Fruit fly (Drosophila melanogaster) whole organism, embryonic: ENCODE measurements around the gene Eo.

ENCODE experiments used
- Adf1 ChIP-seq: fragments of 200-800 bp; sonication (Bioruptor generic); IDR thresholded peaks from 2 replicates; pipeline ENCODE4 v1.3.6; 2022; ENCODE audit warnings: missing biosample characterization, missing genetic modification characterization
- CG10147 ChIP-seq: fragments of 200-800 bp; sonication (Bioruptor generic); optimal IDR thresholded peaks from 2 replicates; lab custom pipeline; 2019; ENCODE audit warnings: missing biosample characterization, mild to moderate bottlenecking, missing genetic modification characterization, moderate library complexity
- CG10274 ChIP-seq: fragments of 200-800 bp; sonication (Bioruptor generic); optimal IDR thresholded peaks from 3 replicates; lab custom pipeline; 2017; ENCODE audit warnings: missing biosample characterization, mild to moderate bottlenecking, missing genetic modification characterization
- CG10654 ChIP-seq: fragments of 200-800 bp; sonication (Bioruptor generic); optimal IDR thresholded peaks from 2 replicates; lab custom pipeline; 2016; ENCODE audit warnings: missing biosample characterization, missing genetic modification characterization
- CG13894 ChIP-seq: fragments of 200-800 bp; sonication (Bioruptor generic); optimal IDR thresholded peaks from 3 replicates; lab custom pipeline; 2018; ENCODE audit warnings: missing biosample characterization, mild to moderate bottlenecking, missing genetic modification characterization, moderate library complexity
- CG14050 ChIP-seq: fragments of 200-800 bp; sonication (Bioruptor generic); IDR thresholded peaks from 3 replicates; pipeline ENCODE4 v1.3.6; 2022; ENCODE audit warnings: missing biosample characterization, missing genetic modification characterization
- CG14667 ChIP-seq: fragments of 200-800 bp; sonication (Bioruptor generic); IDR thresholded peaks from 2 replicates; pipeline ENCODE4 v1.3.6; 2022; ENCODE audit warnings: missing biosample characterization, missing genetic modification characterization
- CG1529 ChIP-seq: fragments of 200-800 bp; sonication (Bioruptor generic); optimal IDR thresholded peaks from 3 replicates; lab custom pipeline; 2018; ENCODE audit warnings: missing biosample characterization, missing genetic modification characterization
- CG15696 ChIP-seq: fragments of 200-800 bp; sonication (Bioruptor generic); optimal IDR thresholded peaks from 2 replicates; lab custom pipeline; 2019; ENCODE audit warnings: missing biosample characterization, mild to moderate bottlenecking, missing genetic modification characterization, moderate library complexity
- CG1602 ChIP-seq: fragments of 200-800 bp; sonication (Bioruptor generic); optimal IDR thresholded peaks from 3 replicates; lab custom pipeline; 2016; ENCODE audit warnings: missing biosample characterization, missing genetic modification characterization
- CG17328 ChIP-seq: fragments of 200-800 bp; sonication (Bioruptor generic); IDR thresholded peaks from 2 replicates; pipeline ENCODE4 v1.3.6; 2022; ENCODE audit warnings: missing biosample characterization, missing genetic modification characterization
- CG17361 ChIP-seq: fragments of 200-800 bp; sonication (Bioruptor generic); IDR thresholded peaks from 3 replicates; pipeline ENCODE4 v1.3.6; 2022; ENCODE audit warnings: missing biosample characterization, missing genetic modification characterization
- CG17385 ChIP-seq: fragments of 200-800 bp; sonication (Bioruptor generic); optimal IDR thresholded peaks from 3 replicates; lab custom pipeline; 2018; ENCODE audit warnings: missing biosample characterization, mild to moderate bottlenecking, missing genetic modification characterization
- CG17802 ChIP-seq: fragments of 200-800 bp; sonication (Bioruptor generic); optimal IDR thresholded peaks from 2 replicates; lab custom pipeline; 2018; ENCODE audit warnings: missing biosample characterization, mild to moderate bottlenecking, missing genetic modification characterization, moderate library complexity
- CG1792 ChIP-seq: fragments of 200-800 bp; sonication (Bioruptor generic); optimal IDR thresholded peaks from 2 replicates; lab custom pipeline; 2016; ENCODE audit warnings: missing biosample characterization, missing genetic modification characterization
- CG2199 ChIP-seq: fragments of 200-800 bp; sonication (Bioruptor generic); IDR thresholded peaks from 3 replicates; pipeline ENCODE4 v1.3.6; 2022; ENCODE audit warnings: missing biosample characterization, missing genetic modification characterization
- CG2875 ChIP-seq: fragments of 200-800 bp; sonication (Bioruptor generic); optimal IDR thresholded peaks from 2 replicates; lab custom pipeline; 2017; ENCODE audit warnings: missing biosample characterization, mild to moderate bottlenecking, missing genetic modification characterization, missing genetic modification reagents
- CG2889 ChIP-seq: fragments of 200-800 bp; sonication (Bioruptor generic); IDR thresholded peaks from 3 replicates; pipeline ENCODE4 v1.3.6; 2022; ENCODE audit warnings: missing biosample characterization, missing genetic modification characterization
- CG3065 ChIP-seq: fragments of 200-800 bp; sonication (Bioruptor generic); optimal IDR thresholded peaks from 2 replicates; lab custom pipeline; 2016; ENCODE audit warnings: missing biosample characterization, missing genetic modification characterization
- CG7786 ChIP-seq: fragments of 200-800 bp; sonication (Bioruptor generic); optimal IDR thresholded peaks from 2 replicates; lab custom pipeline; 2016; ENCODE audit warnings: missing biosample characterization, missing genetic modification characterization
- CHES-1-like ChIP-seq: fragments of 200-800 bp; sonication (Bioruptor generic); optimal IDR thresholded peaks from 2 replicates; lab custom pipeline; 2016; ENCODE audit warnings: missing biosample characterization, missing genetic modification characterization
- D ChIP-seq, 2 experiments: fragments of 200-800 bp in 1 of 2; fragments of >200 bp in 1 of 2; sonication (Bioruptor generic) in 1 of 2; optimal IDR thresholded peaks; 2 replicates in 1 of 2; 3 replicates in 1 of 2; lab custom pipeline; 2017; ENCODE audit warnings: mild to moderate bottlenecking in 1 of 2, missing biosample characterization in 1 of 2, missing genetic modification characterization in 1 of 2, missing genetic modification reagents in 1 of 2
- Fer3 ChIP-seq: fragments of 200-800 bp; sonication (Bioruptor generic); optimal IDR thresholded peaks from 2 replicates; lab custom pipeline; 2018; ENCODE audit warnings: missing biosample characterization, mild to moderate bottlenecking, missing genetic modification characterization, moderate library complexity
- GATAe ChIP-seq: fragments of 200-800 bp; sonication (Bioruptor generic); conservative IDR thresholded peaks from 2 replicates; pipeline ENCODE4 v1.3.6; 2022; ENCODE audit warnings: missing biosample characterization, missing genetic modification characterization
- Hand ChIP-seq: fragments of 200-800 bp; sonication (Bioruptor generic); optimal IDR thresholded peaks from 2 replicates; lab custom pipeline; 2017; ENCODE audit warnings: mild to moderate bottlenecking, missing biosample characterization, missing genetic modification reagents, missing genetic modification characterization
- Hmr ChIP-seq: fragments of 200-800 bp; sonication (Bioruptor generic); optimal IDR thresholded peaks from 3 replicates; lab custom pipeline; 2017; ENCODE audit warnings: mild to moderate bottlenecking, missing biosample characterization, missing genetic modification reagents, missing genetic modification characterization
- Hr3 ChIP-seq: fragments of 200-800 bp; sonication (Bioruptor generic); optimal IDR thresholded peaks from 3 replicates; lab custom pipeline; 2016; ENCODE audit warnings: missing biosample characterization, missing genetic modification characterization
- Hr39 ChIP-seq: fragments of >200 bp; optimal IDR thresholded peaks from 2 replicates; lab custom pipeline; 2017
- Hr78 ChIP-seq, 2 experiments: fragments of 200-800 bp in 1 of 2; fragments of >200 bp in 1 of 2; sonication (Bioruptor generic) in 1 of 2; optimal IDR thresholded peaks; 2 replicates each; lab custom pipeline; 2017 to 2019; ENCODE audit warnings: missing biosample characterization in 2 of 2, missing genetic modification characterization in 2 of 2, mild to moderate bottlenecking in 1 of 2, moderate library complexity in 1 of 2
- Jarid2 ChIP-seq: fragments of 200-800 bp; sonication (Bioruptor generic); optimal IDR thresholded peaks from 3 replicates; lab custom pipeline; 2017; ENCODE audit warnings: mild to moderate bottlenecking, missing biosample characterization, missing genetic modification reagents, missing genetic modification characterization
- Taf1 ChIP-seq: fragments of 200-800 bp; sonication (Bioruptor generic); IDR thresholded peaks from 2 replicates; pipeline ENCODE4 v1.3.6; 2022; ENCODE audit warnings: missing biosample characterization, missing genetic modification characterization
- bab2 ChIP-seq: fragments of 200-800 bp; sonication (Bioruptor generic); optimal IDR thresholded peaks from 2 replicates; lab custom pipeline; 2016; ENCODE audit warnings: missing biosample characterization, missing genetic modification characterization
- cad ChIP-seq: fragments of >200 bp; optimal IDR thresholded peaks from 2 replicates; lab custom pipeline; 2017; ENCODE audit warnings: missing biosample characterization, missing genetic modification characterization
- crp ChIP-seq, 2 experiments: fragments of 200-800 bp; sonication (Bioruptor generic); optimal IDR thresholded peaks; 2 replicates in 1 of 2; 3 replicates in 1 of 2; lab custom pipeline; 2017; ENCODE audit warnings: missing biosample characterization in 2 of 2, missing genetic modification characterization in 2 of 2, mild to moderate bottlenecking in 1 of 2, moderate library complexity in 1 of 2
- fd3F ChIP-seq: fragments of 200-800 bp; sonication (Bioruptor generic); optimal IDR thresholded peaks from 2 replicates; lab custom pipeline; 2018; ENCODE audit warnings: missing biosample characterization, mild to moderate bottlenecking, missing genetic modification characterization, moderate library complexity
- grau ChIP-seq: fragments of 200-800 bp; optimal IDR thresholded peaks from 3 replicates; lab custom pipeline; 2019; ENCODE audit warnings: missing biosample characterization, mild to moderate bottlenecking, missing genetic modification characterization, moderate library complexity
- insv ChIP-seq, 2 experiments: fragments of 200-800 bp; sonication (Bioruptor generic); optimal IDR thresholded peaks; 3 replicates each; lab custom pipeline; 2016 to 2018; ENCODE audit warnings: missing biosample characterization in 2 of 2, missing genetic modification characterization in 2 of 2
- jigr1 ChIP-seq: fragments of 200-800 bp; sonication (Bioruptor generic); IDR thresholded peaks from 3 replicates; pipeline ENCODE4 v1.3.6; 2022; ENCODE audit warnings: missing biosample characterization, missing genetic modification characterization
- nerfin-2 ChIP-seq: fragments of 200-800 bp; sonication (Bioruptor generic); IDR thresholded peaks from 2 replicates; pipeline ENCODE4 v1.3.6; 2022; ENCODE audit warnings: missing biosample characterization, missing genetic modification characterization; ENCODE audit not compliant: partially characterized antibody
- shn ChIP-seq: fragments of 200-800 bp; sonication (Bioruptor generic); optimal IDR thresholded peaks from 3 replicates; lab custom pipeline; 2016; ENCODE audit warnings: missing biosample characterization, missing genetic modification characterization
- slp2 ChIP-seq: fragments of 200-800 bp; sonication (Bioruptor generic); optimal IDR thresholded peaks from 2 replicates; lab custom pipeline; 2016; ENCODE audit warnings: missing biosample characterization, missing genetic modification characterization
- stwl ChIP-seq: fragments of 200-800 bp; sonication (Bioruptor generic); optimal IDR thresholded peaks from 3 replicates; lab custom pipeline; 2018; ENCODE audit warnings: missing biosample characterization, mild to moderate bottlenecking, missing genetic modification characterization, moderate library complexity
- tll ChIP-seq, 2 experiments: fragments of 200-800 bp in 1 of 2; fragments of >200 bp in 1 of 2; sonication (Bioruptor generic) in 1 of 2; optimal IDR thresholded peaks; 2 replicates each; lab custom pipeline; 2017 to 2019; ENCODE audit warnings: missing biosample characterization in 2 of 2, missing genetic modification characterization in 2 of 2, mild to moderate bottlenecking in 1 of 2, moderate library complexity in 1 of 2
- tna ChIP-seq: fragments of 200-800 bp; sonication (Bioruptor generic); IDR thresholded peaks from 2 replicates; pipeline ENCODE4 v1.3.6; 2022; ENCODE audit warnings: missing biosample characterization, missing genetic modification characterization; ENCODE audit not compliant: partially characterized antibody
- tup ChIP-seq: fragments of 200-800 bp; sonication (Bioruptor generic); optimal IDR thresholded peaks from 2 replicates; lab custom pipeline; 2016; ENCODE audit warnings: missing biosample characterization, mild to moderate bottlenecking, missing genetic modification characterization, moderate library complexity
- vnd ChIP-seq: fragments of 200-800 bp; sonication (Bioruptor generic); IDR thresholded peaks from 3 replicates; pipeline ENCODE4 v1.3.6; 2022; ENCODE audit warnings: missing biosample characterization, missing genetic modification characterization; ENCODE audit not compliant: partially characterized antibody

Gene Eo

dm6 chrX:14950273-14951272 lies 32.0 kb upstream of the Eo start (continued):
- TF ChIP-seq CG14667 (peak; percentile 83), Hmr (GFP tag; lab: Kevin White, UChicago) (peak; percentile 84), tup (GFP tag; lab: Kevin White, UChicago) (peak; percentile 49), tll (GFP tag; optimal IDR thresholded peaks at IDR 0.05; lab: Kevin White, UChicago) (peak; percentile 27 to 63), CG14050 (GFP tag; lab: Robert Waterston, UW) (peak; percentile 86), CG15696 (tag; lab: Kevin White, UChicago) (peak; percentile 97), CG10274 (GFP tag; lab: Kevin White, UChicago) (peak; percentile 77), crp (GFP tag; optimal IDR thresholded peaks at IDR 0.05; lab: Kevin White, UChicago) (peak; percentile 14 to 64), CG10654 (peak; percentile 85), CG17802 (peak; percentile 63), CG1792 (GFP tag; lab: Kevin White, UChicago) (peak; percentile 44), CG17385 (peak; percentile 90), stwl (tag; lab: Kevin White, UChicago) (peak; percentile 41), CHES-1-like (GFP tag; lab: Kevin White, UChicago) (peak; percentile 68), Jarid2 (peak; percentile 85), CG2875 (GFP tag; lab: Kevin White, UChicago) (peak; percentile 92), CG2889 (GFP tag; lab: Robert Waterston, UW) (peak; percentile 57), CG7786 (GFP tag; lab: Kevin White, UChicago) (peak; percentile 70), Taf1 (GFP tag; lab: Robert Waterston, UW) (0 out of 2 replicates have a peak, but pooled peaks have one; percentile 33), Hand (GFP tag; lab: Kevin White, UChicago) (peak; percentile 71), slp2 (GFP tag; lab: Kevin White, UChicago) (peak; percentile 80), CG3065 (peak; percentile 84), Hr3 (peak; percentile 94), nerfin-2 (GFP tag; lab: Robert Waterston, UW) (no peak), shn (GFP tag; lab: Kevin White, UChicago) (peak; percentile 78), bab2 (peak; percentile 79), tna (GFP tag; lab: Robert Waterston, UW) (0 out of 2 replicates have a peak, but pooled peaks have one; percentile 34), Fer3 (tag; lab: Kevin White, UChicago) (peak; percentile 82), jigr1 (peak; percentile 85), CG1529 (peak; percentile 97), insv (GFP tag; optimal IDR thresholded peaks at IDR 0.05; lab: Kevin White, UChicago) (peak in 1 of 2 experiments; percentile 61), D (optimal IDR thresholded peaks at IDR 0.05; lab: Kevin White, UChicago) (no peak), D (GFP tag; optimal IDR thresholded peaks at IDR 0.05; lab: Kevin White, UChicago) (peak; percentile 97), CG13894 (tag; lab: Kevin White, UChicago) (peak; percentile 6), GATAe (peak; percentile 29; the same call in 1 of the 2 replicates), Adf1 (GFP tag; lab: Robert Waterston, UW) (peak; percentile 68), CG2199 (GFP tag; lab: Robert Waterston, UW) (no peak), CG17328 (GFP tag; lab: Robert Waterston, UW) (peak; percentile 93), fd3F (GFP tag; lab: Kevin White, UChicago) (peak; percentile 73), Hr39 (no peak), CG1602 (GFP tag; lab: Kevin White, UChicago) (peak; percentile 97), Hr78 (GFP tag; optimal IDR thresholded peaks at IDR 0.05; lab: Kevin White, UChicago) (peak in 1 of 2 experiments; percentile 93), CG10147 (GFP tag; lab: Kevin White, UChicago) (peak; percentile 77), cad (GFP tag; lab: Kevin White, UChicago) (no peak), CG17361 (GFP tag; lab: Robert Waterston, UW) (peak; percentile 99), grau (tag; lab: Kevin White, UChicago) (peak; percentile 95), vnd (GFP tag; lab: Robert Waterston, UW) (no peak)
